Fruit fly (Drosophila melanogaster): ENCODE measurements around the gene Cp36.

The Cp36 gene

DNA sequence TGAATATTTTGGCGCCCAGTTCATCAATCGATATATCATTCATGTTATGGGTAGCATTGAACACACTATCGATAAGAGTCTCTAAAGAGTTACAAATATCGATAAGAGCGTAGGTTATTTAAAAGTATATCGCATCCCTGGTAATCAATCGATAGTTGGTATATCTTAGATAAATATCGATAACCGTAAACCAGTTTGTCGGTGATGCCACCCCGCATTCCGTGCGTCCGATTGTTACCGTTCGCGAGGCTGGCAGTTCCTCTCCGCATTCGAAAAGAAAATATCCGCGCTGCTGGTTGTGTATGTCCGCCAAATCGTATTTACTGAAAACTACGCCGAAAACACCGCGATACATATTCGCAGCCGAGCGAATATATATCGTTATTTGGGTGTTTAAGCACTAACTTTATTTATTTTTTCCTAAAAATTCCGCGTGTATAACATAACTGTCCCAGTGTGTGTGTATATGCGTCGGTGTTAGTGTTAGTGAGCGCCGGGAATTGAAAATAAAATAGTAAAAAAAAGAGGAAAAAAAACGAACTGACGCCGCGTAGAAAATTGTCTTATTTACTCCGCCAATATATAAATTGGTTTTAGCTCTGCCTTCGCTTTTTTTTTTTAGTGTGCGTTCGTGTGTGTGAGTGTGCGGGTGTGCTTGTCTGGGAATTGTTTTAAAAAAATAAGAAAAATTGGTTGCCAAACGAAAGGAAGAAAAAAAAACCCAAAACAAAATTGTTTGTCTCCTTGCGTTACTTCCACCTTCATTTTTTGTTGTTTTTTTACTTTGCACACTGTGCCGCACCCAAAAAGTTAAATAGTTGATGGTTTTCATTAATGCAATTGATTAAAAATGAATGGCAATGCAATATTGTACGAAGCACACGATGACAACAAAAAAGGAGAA, 38.3 kb downstream of the Cp36 start, which contains the start of gene Nrg (continued):
- TF ChIP-seq Sp1 (GFP tag; optimal IDR thresholded peaks at IDR 0.05) (peak; percentile 27), lola (GFP tag; optimal IDR thresholded peaks at IDR 0.05) (no peak), Vsx2 (GFP tag; optimal IDR thresholded peaks at IDR 0.05; ENCODE audit: partially characterized antibody) (peak; percentile 89)

DNA sequence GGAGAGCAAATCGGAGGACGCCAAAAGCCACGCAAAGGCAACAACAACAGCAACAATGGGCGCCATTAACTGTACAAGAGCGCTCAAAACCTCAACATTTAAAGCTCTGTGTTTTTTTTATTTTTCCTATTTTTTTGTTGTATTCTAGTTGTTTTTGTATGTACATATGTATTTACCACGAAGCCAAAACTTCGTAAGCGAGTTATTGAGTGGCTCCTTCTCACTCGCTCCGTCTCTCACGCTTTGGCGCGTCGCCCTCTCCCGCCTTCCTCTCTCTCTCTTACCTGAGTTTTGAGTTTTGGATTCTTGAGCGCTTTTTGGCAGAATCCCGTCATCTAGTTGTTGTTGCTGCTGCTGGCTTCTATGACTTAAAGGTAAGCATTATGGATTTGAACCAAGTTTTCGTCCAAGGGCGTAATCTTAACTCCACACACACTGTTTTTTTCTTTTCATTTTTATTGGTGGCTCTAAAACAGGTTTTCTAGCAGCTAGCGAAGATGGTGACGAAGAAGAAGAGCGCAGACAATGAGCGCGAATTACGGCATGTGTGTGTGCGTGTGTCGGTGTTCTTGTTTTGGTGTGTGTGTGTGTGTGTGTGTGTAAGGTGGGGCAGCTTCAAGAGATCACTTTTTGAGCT, 39.0 kb downstream of the Cp36 start:
- TF ChIP-seq psq (GFP tag; optimal IDR thresholded peaks at IDR 0.05) (peak; percentile 53), Jra (GFP tag; optimal IDR thresholded peaks at IDR 0.05) (no peak)

DNA sequence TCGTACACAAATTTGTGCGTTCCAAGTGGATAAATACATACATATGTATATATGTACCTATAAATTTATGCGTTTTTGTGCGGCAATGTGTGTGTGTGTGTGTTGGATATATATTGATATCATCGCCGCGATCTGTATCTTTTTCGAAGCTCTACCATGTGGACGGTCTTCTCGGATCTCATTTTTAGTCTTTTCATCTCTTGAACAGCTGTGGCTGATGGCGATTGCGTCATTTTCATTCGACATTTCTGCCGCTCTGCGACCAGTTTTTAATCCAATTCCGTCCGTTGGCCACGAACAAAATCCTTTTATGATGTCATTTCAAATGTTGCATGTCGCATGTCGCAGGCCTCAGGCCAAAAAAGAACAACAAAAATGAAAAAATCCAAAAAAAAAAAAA, 41.4 kb downstream of the Cp36 start:
- TF ChIP-seq dmrt93B (GFP tag; optimal IDR thresholded peaks at IDR 0.05) (no peak), usp (GFP tag; optimal IDR thresholded peaks at IDR 0.05) (no peak), OdsH (GFP tag; optimal IDR thresholded peaks at IDR 0.05) (no peak), Vsx2 (GFP tag; optimal IDR thresholded peaks at IDR 0.05; ENCODE audit: partially characterized antibody) (no peak), CG9705 (GFP tag; optimal IDR thresholded peaks at IDR 0.05) (no peak), Mio (GFP tag; optimal IDR thresholded peaks at IDR 0.05) (no peak), ey (GFP tag; optimal IDR thresholded peaks at IDR 0.05) (no peak), sv (GFP tag; optimal IDR thresholded peaks at IDR 0.05) (no peak), Myc (optimal IDR thresholded peaks at IDR 0.05) (no peak), Hr78 (GFP tag; optimal IDR thresholded peaks at IDR 0.05) (no peak), GATAd (GFP tag; optimal IDR thresholded peaks at IDR 0.05) (no peak), brk (GFP tag; optimal IDR thresholded peaks at IDR 0.05) (no peak)

DNA sequence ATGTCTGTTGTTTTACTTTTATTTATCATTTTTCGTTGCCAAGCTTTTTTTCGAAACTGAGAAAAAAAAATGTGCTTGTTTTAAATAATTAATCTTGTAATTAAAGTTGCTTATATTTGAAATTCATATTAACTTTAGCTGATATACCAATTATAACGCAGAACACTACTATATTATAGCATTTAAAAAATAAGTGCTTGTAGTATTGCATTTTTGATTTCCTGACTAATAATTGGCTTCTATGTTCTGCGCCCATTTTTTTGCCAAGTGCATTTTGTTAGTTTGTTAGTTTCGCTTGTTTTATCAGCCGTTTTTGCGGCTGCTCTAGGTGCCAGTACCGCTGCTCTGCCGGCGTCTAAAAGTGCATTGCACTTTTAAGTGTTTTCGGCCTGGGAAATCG, 42.4 kb downstream of the Cp36 start:
- TF ChIP-seq fru (GFP tag; optimal IDR thresholded peaks at IDR 0.05) (no peak), Dfd (GFP tag; optimal IDR thresholded peaks at IDR 0.05) (no peak), N (GFP tag; optimal IDR thresholded peaks at IDR 0.05) (no peak), Abd-B (GFP tag; optimal IDR thresholded peaks at IDR 0.05) (no peak), usp (GFP tag; optimal IDR thresholded peaks at IDR 0.05) (no peak), tai (GFP tag; optimal IDR thresholded peaks at IDR 0.05) (no peak), sage (GFP tag; optimal IDR thresholded peaks at IDR 0.05) (no peak), dl (GFP tag; optimal IDR thresholded peaks at IDR 0.05; ENCODE audit: insufficient read depth in 1 of 2, partially characterized antibody in 2 of 2) (no peak), dmrt93B (GFP tag; optimal IDR thresholded peaks at IDR 0.05) (no peak), Dif (GFP tag; optimal IDR thresholded peaks at IDR 0.05; ENCODE audit: partially characterized antibody) (no peak), Mio (GFP tag; optimal IDR thresholded peaks at IDR 0.05) (no peak), Hnf4 (GFP tag; optimal IDR thresholded peaks at IDR 0.05) (no peak), pan (optimal IDR thresholded peaks at IDR 0.05) (no peak), CrebA (GFP tag; optimal IDR thresholded peaks at IDR 0.05; ENCODE audit: borderline replicate concordance) (no peak), Hr83 (GFP tag; optimal IDR thresholded peaks at IDR 0.05; ENCODE audit: poor library complexity, severe bottlenecking) (no peak), psq (GFP tag; optimal IDR thresholded peaks at IDR 0.05) (no peak), brk (GFP tag; optimal IDR thresholded peaks at IDR 0.05) (no peak), HLH106 (tag; optimal IDR thresholded peaks at IDR 0.05) (no peak), sv (GFP tag; optimal IDR thresholded peaks at IDR 0.05) (no peak)

DNA sequence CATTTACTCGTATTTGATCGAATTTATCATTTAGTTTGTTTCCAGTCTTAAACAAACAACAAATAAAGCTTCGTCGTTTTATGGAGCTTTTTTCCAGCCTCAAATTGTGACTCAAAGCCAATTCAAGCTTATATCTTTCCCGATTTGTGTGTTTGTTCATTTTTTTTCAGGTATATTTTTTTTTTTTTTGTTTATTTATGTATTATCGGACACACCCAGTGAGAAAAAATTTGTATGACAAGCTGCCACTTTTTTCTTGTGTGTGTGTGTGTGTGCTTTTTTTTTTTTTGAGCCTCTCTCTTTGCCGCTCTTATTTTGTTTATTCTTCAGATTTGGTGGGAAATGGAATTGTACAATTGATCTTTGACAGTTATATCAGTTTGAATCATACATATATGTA, 43.4 kb downstream of the Cp36 start:
- TF ChIP-seq Rel (GFP tag; optimal IDR thresholded peaks at IDR 0.05) (no peak), Rel (tag; optimal IDR thresholded peaks at IDR 0.05) (no peak), foxo (GFP tag; optimal IDR thresholded peaks at IDR 0.05) (peak in 1 of 2 experiments; percentile 11), dsf (GFP tag; optimal IDR thresholded peaks at IDR 0.05; ENCODE audit: borderline replicate concordance) (no peak), rgr (GFP tag; optimal IDR thresholded peaks at IDR 0.05) (peak; percentile 18)
